Fruit fly (Drosophila melanogaster) whole organism, embryonic: ENCODE data around the gene CG44355.

ENCODE experiments used
- B-H1 ChIP-seq: fragments of 200-800 bp; sonication (Bioruptor generic); IDR thresholded peaks from 3 replicates; pipeline ENCODE4 v1.3.6; 2022; ENCODE audit warnings: missing biosample characterization, missing genetic modification characterization
- BEAF-32 ChIP-seq: fragments of 200-800 bp; sonication (Bioruptor generic); optimal IDR thresholded peaks from 3 replicates; lab custom pipeline; 2017; ENCODE audit warnings: missing biosample characterization, missing genetic modification characterization, mild to moderate bottlenecking, moderate library complexity, missing genetic modification reagents
- Bdp1 ChIP-seq: fragments of 200-800 bp; sonication (Bioruptor generic); optimal IDR thresholded peaks from 3 replicates; lab custom pipeline; 2016; ENCODE audit warnings: missing biosample characterization, missing genetic modification characterization
- CG10209 ChIP-seq: fragments of 200-800 bp; sonication (Bioruptor generic); optimal IDR thresholded peaks from 3 replicates; lab custom pipeline; 2017; ENCODE audit warnings: missing biosample characterization, mild to moderate bottlenecking, missing genetic modification characterization, missing genetic modification reagents
- CG10959 ChIP-seq: fragments of 200-800 bp; sonication (Bioruptor generic); IDR thresholded peaks from 2 replicates; pipeline ENCODE4 v1.3.6; 2022; ENCODE audit warnings: missing biosample characterization, missing genetic modification characterization
- CG11247 ChIP-seq: fragments of 200-800 bp; sonication (Bioruptor generic); IDR thresholded peaks from 2 replicates; pipeline ENCODE4 v1.3.6; 2022; ENCODE audit warnings: missing biosample characterization, missing genetic modification characterization
- CG11695 ChIP-seq: fragments of 200-800 bp; sonication (Bioruptor generic); IDR thresholded peaks from 3 replicates; pipeline ENCODE4 v1.3.6; 2022; ENCODE audit warnings: missing biosample characterization, missing genetic modification characterization
- CG12942 ChIP-seq: fragments of 200-800 bp; sonication (Bioruptor generic); optimal IDR thresholded peaks from 3 replicates; lab custom pipeline; 2016; ENCODE audit warnings: missing biosample characterization, missing genetic modification characterization
- CG13123 ChIP-seq: fragments of 200-800 bp; sonication (Bioruptor generic); optimal IDR thresholded peaks from 2 replicates; lab custom pipeline; 2016; ENCODE audit warnings: missing biosample characterization, missing genetic modification characterization
- CG17186 ChIP-seq: fragments of 200-800 bp; sonication (Bioruptor generic); optimal IDR thresholded peaks from 3 replicates; lab custom pipeline; 2017; ENCODE audit warnings: missing biosample characterization, missing genetic modification reagents, missing genetic modification characterization
- CG18599 ChIP-seq: fragments of 200-800 bp; sonication (Bioruptor generic); optimal IDR thresholded peaks from 3 replicates; lab custom pipeline; 2017; ENCODE audit warnings: missing biosample characterization, missing genetic modification characterization, mild to moderate bottlenecking, moderate library complexity, missing genetic modification reagents
- CG2120 ChIP-seq: fragments of 200-800 bp; sonication (Bioruptor generic); optimal IDR thresholded peaks from 3 replicates; lab custom pipeline; 2016; ENCODE audit warnings: missing biosample characterization, missing genetic modification characterization
- CG2875 ChIP-seq: fragments of 200-800 bp; sonication (Bioruptor generic); optimal IDR thresholded peaks from 2 replicates; lab custom pipeline; 2017; ENCODE audit warnings: missing biosample characterization, mild to moderate bottlenecking, missing genetic modification characterization, missing genetic modification reagents
- CG3281 ChIP-seq: fragments of 200-800 bp; sonication (Bioruptor generic); optimal IDR thresholded peaks from 3 replicates; lab custom pipeline; 2017; ENCODE audit warnings: missing biosample characterization, mild to moderate bottlenecking, missing genetic modification characterization
- CG3407 ChIP-seq: fragments of 200-800 bp; sonication (Bioruptor generic); optimal IDR thresholded peaks from 2 replicates; lab custom pipeline; 2018; ENCODE audit warnings: missing biosample characterization, mild to moderate bottlenecking, missing genetic modification characterization
- CG34422 ChIP-seq: fragments of 200-800 bp; sonication (Bioruptor generic); IDR thresholded peaks from 3 replicates; pipeline ENCODE4 v1.3.6; 2022; ENCODE audit warnings: missing biosample characterization, missing genetic modification characterization
- CG4360 ChIP-seq: fragments of 200-800 bp; sonication (Bioruptor generic); IDR thresholded peaks from 2 replicates; pipeline ENCODE4 v1.3.6; 2022; ENCODE audit warnings: missing biosample characterization, missing genetic modification characterization
- CG4730 ChIP-seq: fragments of 200-800 bp; sonication (Bioruptor generic); IDR thresholded peaks from 2 replicates; pipeline ENCODE4 v1.3.6; 2022; ENCODE audit warnings: missing biosample characterization, missing genetic modification characterization
- CG6854 ChIP-seq: fragments of 200-800 bp; sonication (Bioruptor generic); optimal IDR thresholded peaks from 3 replicates; lab custom pipeline; 2017; ENCODE audit warnings: missing biosample characterization, mild to moderate bottlenecking, missing genetic modification characterization
- CG7556 ChIP-seq: fragments of 200-800 bp; sonication (Bioruptor generic); optimal IDR thresholded peaks from 2 replicates; lab custom pipeline; 2017; ENCODE audit warnings: missing biosample characterization, mild to moderate bottlenecking, missing genetic modification characterization
- CG7928 ChIP-seq: fragments of 200-800 bp; sonication (Bioruptor generic); optimal IDR thresholded peaks from 2 replicates; lab custom pipeline; 2017; ENCODE audit warnings: missing biosample characterization, mild to moderate bottlenecking, missing genetic modification characterization
- Dp ChIP-seq: fragments of 200-800 bp; sonication (Bioruptor generic); optimal IDR thresholded peaks from 2 replicates; lab custom pipeline; 2018; ENCODE audit warnings: missing biosample characterization, mild to moderate bottlenecking, missing genetic modification characterization, moderate library complexity
- Hand ChIP-seq: fragments of 200-800 bp; sonication (Bioruptor generic); optimal IDR thresholded peaks from 2 replicates; lab custom pipeline; 2017; ENCODE audit warnings: mild to moderate bottlenecking, missing biosample characterization, missing genetic modification reagents, missing genetic modification characterization
- MESR4 ChIP-seq: fragments of 200-800 bp; sonication (Bioruptor generic); optimal IDR thresholded peaks from 2 replicates; lab custom pipeline; 2018; ENCODE audit warnings: missing biosample characterization, mild to moderate bottlenecking, missing genetic modification characterization, moderate library complexity
- Mad ChIP-seq: fragments of 200-800 bp; sonication (Bioruptor generic); optimal IDR thresholded peaks from 2 replicates; lab custom pipeline; 2016; ENCODE audit warnings: missing biosample characterization, missing genetic modification characterization
- Rfx ChIP-seq: fragments of 200-800 bp; sonication (Bioruptor generic); IDR thresholded peaks from 2 replicates; pipeline ENCODE4 v1.3.6; 2022; ENCODE audit warnings: missing biosample characterization, missing genetic modification characterization
- Sin3A ChIP-seq: fragments of >200 bp; optimal IDR thresholded peaks from 2 replicates; lab custom pipeline; 2018
- Xbp1 ChIP-seq: fragments of 200-800 bp; sonication (Bioruptor generic); optimal IDR thresholded peaks from 3 replicates; lab custom pipeline; 2016; ENCODE audit warnings: missing biosample characterization, mild to moderate bottlenecking, missing genetic modification characterization
- amos ChIP-seq: fragments of 200-800 bp; sonication (Bioruptor generic); IDR thresholded peaks from 2 replicates; pipeline ENCODE4 v1.3.6; 2022; ENCODE audit warnings: missing biosample characterization, missing genetic modification characterization; ENCODE audit not compliant: partially characterized antibody
- ato ChIP-seq: fragments of 200-800 bp; sonication (Bioruptor generic); IDR thresholded peaks from 2 replicates; pipeline ENCODE4 v1.3.6; 2022; ENCODE audit warnings: missing biosample characterization, missing genetic modification characterization; ENCODE audit not compliant: partially characterized antibody
- bcd ChIP-seq: fragments of 200-800 bp; sonication (Bioruptor generic); optimal IDR thresholded peaks from 2 replicates; lab custom pipeline; 2017; ENCODE audit warnings: missing biosample characterization, mild to moderate bottlenecking, missing genetic modification characterization
- crol ChIP-seq: fragments of 200-800 bp; sonication (Bioruptor generic); IDR thresholded peaks from 2 replicates; pipeline ENCODE4 v1.3.6; 2022; ENCODE audit warnings: missing biosample characterization, missing genetic modification characterization
- dmrt11E ChIP-seq: fragments of 200-800 bp; sonication (Bioruptor generic); optimal IDR thresholded peaks from 3 replicates; lab custom pipeline; 2018; ENCODE audit warnings: missing biosample characterization, mild to moderate bottlenecking, missing genetic modification characterization, moderate library complexity
- dmrt99B ChIP-seq: fragments of 200-800 bp; sonication (Bioruptor generic); optimal IDR thresholded peaks from 2 replicates; lab custom pipeline; 2018; ENCODE audit warnings: missing biosample characterization, mild to moderate bottlenecking, missing genetic modification characterization, moderate library complexity
- fd96Cb ChIP-seq: fragments of 200-800 bp; sonication (Bioruptor generic); optimal IDR thresholded peaks from 2 replicates; lab custom pipeline; 2018; ENCODE audit warnings: missing biosample characterization, mild to moderate bottlenecking, missing genetic modification characterization, moderate library complexity
- gfzf ChIP-seq: fragments of 200-800 bp; sonication (Bioruptor generic); optimal IDR thresholded peaks from 2 replicates; lab custom pipeline; 2016; ENCODE audit warnings: missing biosample characterization, mild to moderate bottlenecking, missing genetic modification characterization, moderate library complexity
- jing ChIP-seq: fragments of 200-800 bp; sonication (Bioruptor generic); optimal IDR thresholded peaks from 2 replicates; lab custom pipeline; 2018; ENCODE audit warnings: missing biosample characterization, mild to moderate bottlenecking, missing genetic modification characterization
- nau ChIP-seq: fragments of 200-800 bp; sonication (Bioruptor generic); optimal IDR thresholded peaks from 3 replicates; lab custom pipeline; 2017; ENCODE audit warnings: missing biosample characterization, mild to moderate bottlenecking, missing genetic modification characterization, missing genetic modification reagents
- pfk ChIP-seq: fragments of 200-800 bp; sonication (Bioruptor generic); optimal IDR thresholded peaks from 2 replicates; lab custom pipeline; 2018; ENCODE audit warnings: missing biosample characterization, mild to moderate bottlenecking, missing genetic modification characterization, moderate library complexity
- pho ChIP-seq: fragments of 200-800 bp; sonication (Bioruptor generic); optimal IDR thresholded peaks from 2 replicates; lab custom pipeline; 2016; ENCODE audit warnings: missing biosample characterization, missing genetic modification characterization
- ranshi ChIP-seq: fragments of 200-800 bp; sonication (Bioruptor generic); IDR thresholded peaks from 2 replicates; pipeline ENCODE4 v1.3.6; 2022; ENCODE audit warnings: missing biosample characterization, missing genetic modification characterization
- sens ChIP-seq: fragments of 200-800 bp; sonication (Bioruptor generic); peaks from one replicate; lab custom pipeline; 2016; ENCODE audit warnings: missing biosample characterization, missing genetic modification characterization
- shn ChIP-seq: fragments of 200-800 bp; sonication (Bioruptor generic); optimal IDR thresholded peaks from 3 replicates; lab custom pipeline; 2016; ENCODE audit warnings: missing biosample characterization, missing genetic modification characterization
- slou ChIP-seq: fragments of 200-800 bp; sonication (Bioruptor generic); optimal IDR thresholded peaks from 3 replicates; lab custom pipeline; 2016; ENCODE audit warnings: missing biosample characterization, missing genetic modification characterization
- sqz ChIP-seq: fragments of 200-800 bp; sonication (Bioruptor generic); optimal IDR thresholded peaks from 3 replicates; lab custom pipeline; 2018; ENCODE audit warnings: missing biosample characterization, mild to moderate bottlenecking, missing genetic modification characterization
- stc ChIP-seq: fragments of 200-800 bp; sonication (Bioruptor generic); IDR thresholded peaks from 2 replicates; pipeline ENCODE4 v1.3.6; 2022; ENCODE audit warnings: missing biosample characterization, missing genetic modification characterization
- ttk ChIP-seq: fragments of 200-800 bp; sonication (Bioruptor generic); IDR thresholded peaks from 2 replicates; pipeline ENCODE4 v2.1.2; 2022; ENCODE audit warnings: missing biosample characterization, missing genetic modification characterization
- vfl ChIP-seq: fragments of 200-800 bp; sonication (Bioruptor generic); optimal IDR thresholded peaks from 2 replicates; lab custom pipeline; 2016; ENCODE audit warnings: missing biosample characterization, missing genetic modification characterization

Gene CG44355

dm6 chr3L:12277054-12277879, 33.3 kb upstream of the CG44355 start, which contains the start of the genes Sms and INPP5E (continued):
- TF ChIP-seq vfl (GFP tag; lab: Kevin White, UChicago) (no peak), crol (GFP tag; lab: Robert Waterston, UW) (peak; percentile 97), stc (GFP tag; lab: Robert Waterston, UW) (0 out of 2 replicates have a peak, but pooled peaks have one; percentile 4), CG18599 (peak; percentile 47), shn (no peak), pfk (GFP tag; lab: Kevin White, UChicago) (no peak), CG3281 (GFP tag; lab: Kevin White, UChicago) (peak; percentile 58), pho (GFP tag; lab: Kevin White, UChicago) (no peak), CG7928 (GFP tag; lab: Kevin White, UChicago) (peak; percentile 35), dmrt11E (peak; percentile 72), MESR4 (GFP tag; lab: Kevin White, UChicago) (peak; percentile 74), ttk (no peak; the same call in 1 of the 2 replicates), slou (GFP tag; lab: Kevin White, UChicago) (no peak), CG10209 (peak; percentile 45), BEAF-32 (GFP tag; lab: Kevin White, UChicago) (peak; percentile 88), CG2875 (no peak), B-H1 (GFP tag; lab: Robert Waterston, UW) (no peak), CG7556 (GFP tag; lab: Kevin White, UChicago) (peak; percentile 54), sens (peak; percentile 46), CG4360 (0 out of 2 replicates have a peak, but pooled peaks have one; percentile 23), Rfx (peak; percentile 77), bcd (GFP tag; lab: Kevin White, UChicago) (peak; percentile 58), CG12942 (GFP tag; lab: Kevin White, UChicago) (peak; percentile 38), CG4730 (no peak), amos (peak; percentile 93), Hand (GFP tag; lab: Kevin White, UChicago) (no peak), ranshi (no peak; the same call in 1 of the 2 replicates), CG11695 (GFP tag; lab: Robert Waterston, UW) (0 out of 3 replicates have a peak, but pooled peaks have one; percentile 10), Dp (GFP tag; lab: Kevin White, UChicago) (peak; percentile 48), CG17186 (GFP tag; lab: Kevin White, UChicago) (no peak), CG34422 (GFP tag; lab: Robert Waterston, UW) (0 out of 3 replicates have a peak, but pooled peaks have one; percentile 37), CG13123 (GFP tag; lab: Kevin White, UChicago) (no peak), nau (GFP tag; lab: Kevin White, UChicago) (no peak), fd96Cb (tag; lab: Kevin White, UChicago) (peak; percentile 34), Xbp1 (peak; percentile 73), sqz (GFP tag; lab: Kevin White, UChicago) (no peak), CG2120 (peak; percentile 74), ato (GFP tag; lab: Robert Waterston, UW) (peak; percentile 56), CG11247 (no peak; the same call in 1 of the 2 replicates), Mad (GFP tag; lab: Kevin White, UChicago) (no peak), Bdp1 (GFP tag; lab: Kevin White, UChicago) (no peak), CG6854 (GFP tag; lab: Kevin White, UChicago) (no peak), Sin3A (lab: Kevin White, UChicago) (peak; percentile 26), gfzf (GFP tag; lab: Kevin White, UChicago) (peak; percentile 12), CG3407 (no peak), dmrt99B (peak; percentile 24), CG10959 (GFP tag; lab: Robert Waterston, UW) (no peak), jing (no peak)
